Worm (Caenorhabditis elegans) whole organism, dauer: ENCODE measurements around the gene mel-32.

Experiments used
- unc-62 ChIP-seq: sonication (generic microtip); optimal IDR thresholded peaks from 2 replicates; lab custom pipeline; 2017; ENCODE audit warnings: missing biosample characterization, missing genetic modification reagents, missing genetic modification characterization

Gene mel-32

DNA sequence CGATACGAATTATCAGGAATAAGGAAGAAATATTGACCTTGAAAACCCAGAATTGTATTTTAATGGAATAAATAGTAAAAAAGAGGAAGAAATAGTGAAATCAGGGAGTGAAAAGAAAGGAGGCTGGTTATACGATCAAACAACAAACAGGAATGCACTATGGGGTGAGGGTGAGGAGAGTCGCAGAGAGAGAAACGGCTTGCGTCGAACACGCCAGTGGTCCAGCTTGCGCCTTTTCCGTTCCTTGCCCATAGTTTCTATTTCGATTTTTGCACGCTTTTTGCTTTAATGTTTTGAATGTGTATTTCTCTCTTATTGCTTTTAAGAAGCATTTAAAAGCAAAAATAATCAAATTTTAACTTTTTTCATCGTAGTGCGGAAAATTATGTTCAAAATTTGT is 10.9 kb upstream of the mel-32 start:
- TF ChIP-seq unc-62: no peak

DNA sequence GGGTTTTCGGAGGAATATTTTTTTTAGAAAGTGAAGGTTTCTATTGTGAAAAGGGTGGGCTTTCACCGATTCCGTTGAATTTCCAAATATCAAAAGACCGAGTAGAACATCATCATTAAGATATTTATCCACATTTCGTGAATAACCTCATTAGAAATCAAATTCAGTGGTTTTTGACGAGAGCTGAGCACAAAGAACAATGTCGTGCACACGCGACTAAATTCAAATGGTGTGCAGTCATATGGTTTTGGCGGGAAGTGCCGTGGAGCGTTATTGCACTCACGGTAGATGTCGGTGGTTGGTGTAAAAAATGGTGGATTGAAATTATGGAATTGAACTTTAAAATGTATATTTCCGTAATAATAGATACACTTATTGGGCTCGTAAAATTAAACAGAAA is 9.9 kb upstream of the mel-32 start:
- TF ChIP-seq unc-62: no peak

DNA sequence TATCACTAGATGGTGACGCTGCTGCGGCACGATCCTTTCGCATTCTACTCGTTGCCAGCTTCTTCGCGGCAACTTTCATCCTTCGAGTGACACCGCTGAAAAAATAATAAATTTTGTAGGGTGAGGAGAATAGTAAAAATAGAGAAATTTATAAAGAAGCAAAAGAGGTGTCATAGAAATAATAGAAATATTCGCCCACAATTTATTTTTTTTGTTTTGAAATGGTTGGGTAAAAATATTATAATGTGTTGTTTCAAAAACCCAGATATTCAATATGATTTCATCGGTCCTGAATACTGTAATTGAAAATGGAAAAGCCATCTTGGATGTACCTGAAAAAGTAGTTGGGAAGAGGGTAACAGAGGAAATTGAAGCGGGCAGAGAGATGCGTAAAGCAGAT is 9.5 kb upstream of the mel-32 start, which contains the start of gene set-1:
Gene set-1 (minus strand): TSS at position 101 of the 400 bp plus-strand sequence.
- no peak for TF ChIP-seq unc-62

DNA sequence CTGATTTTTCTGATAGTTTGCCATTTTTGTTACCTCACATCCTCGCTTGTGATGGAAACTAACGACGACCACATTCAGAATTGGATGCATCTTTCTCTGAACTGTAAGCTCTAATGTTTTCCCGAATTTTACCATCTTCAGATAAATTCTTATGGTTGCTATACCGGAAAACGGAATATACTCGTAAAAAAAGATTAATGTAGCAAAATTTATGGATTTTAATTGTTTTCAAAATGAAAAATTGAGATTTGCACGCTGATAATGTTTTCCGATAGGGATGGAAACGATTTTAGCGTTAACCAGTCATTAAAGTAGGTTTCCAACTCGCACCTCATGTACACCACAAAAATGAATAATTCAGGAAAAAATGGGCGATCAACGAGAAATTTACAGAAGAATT is 7.8 kb upstream of the mel-32 start, which contains the start of gene T26A5.6:
Gene T26A5.6 (minus strand): TSS at position 101 of the 400 bp plus-strand sequence.
- no peak for TF ChIP-seq unc-62

DNA sequence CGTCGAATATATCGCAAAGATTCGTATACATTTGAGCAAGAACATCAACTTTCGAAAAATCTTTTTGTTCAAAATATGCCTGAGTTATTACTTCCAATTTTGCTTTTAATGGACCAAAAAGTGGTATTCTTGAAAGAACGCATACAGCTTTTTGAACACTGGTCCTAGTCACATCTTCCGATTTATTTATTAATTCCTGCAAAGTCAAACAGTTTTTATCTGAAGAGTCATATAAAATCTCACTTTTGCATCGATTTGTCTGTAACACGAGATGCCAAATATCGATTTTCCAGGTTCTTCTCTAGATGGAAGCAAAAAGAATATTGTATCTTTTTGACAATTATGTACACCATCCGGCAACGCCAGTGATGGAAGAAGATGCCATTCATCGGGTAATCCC is 7.1 kb upstream of the mel-32 start:
- no peak for TF ChIP-seq unc-62

DNA sequence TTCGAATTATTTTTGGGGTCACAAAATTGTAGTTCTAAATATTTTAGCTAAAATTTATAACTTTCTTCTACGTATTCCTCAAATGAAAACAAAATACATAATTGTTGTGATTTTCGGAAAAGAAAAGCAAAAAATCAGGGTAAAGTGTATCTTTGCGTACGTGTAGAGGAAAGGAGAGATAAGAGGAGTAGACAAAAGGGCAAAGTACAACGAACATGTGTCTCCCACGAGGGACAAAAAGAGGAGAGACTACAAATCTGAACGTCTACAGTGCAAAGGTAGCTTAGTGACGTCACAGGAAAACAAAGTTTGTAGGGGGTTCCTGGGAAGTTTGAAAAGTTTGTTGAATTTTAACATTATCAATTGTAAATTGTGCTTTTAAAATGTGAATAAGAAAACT is 4.7 kb upstream of the mel-32 start:
- TF ChIP-seq unc-62: no peak

DNA sequence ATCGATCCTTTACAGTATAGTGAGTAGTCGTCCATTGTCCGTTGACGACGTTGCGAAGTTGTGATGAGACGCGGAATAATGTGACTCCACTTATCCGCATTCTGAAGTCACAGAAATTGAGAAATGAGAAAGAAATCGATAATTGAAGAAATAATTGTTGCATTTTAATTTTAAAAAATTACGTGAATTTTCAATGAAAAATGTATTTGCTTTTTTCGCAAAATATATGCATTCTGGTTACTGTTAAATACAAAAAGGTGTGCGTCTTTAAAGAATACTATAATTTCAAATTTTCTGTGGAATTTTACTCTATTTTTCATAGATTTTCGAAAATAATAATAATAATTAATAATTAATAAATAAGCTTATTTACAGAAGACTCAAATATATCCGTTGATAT is 4.0 kb upstream of the mel-32 start, which contains the start of gene let-721:
Gene let-721 (minus strand): TSS at position 101 of the 400 bp plus-strand sequence.
- no peak for TF ChIP-seq unc-62

DNA sequence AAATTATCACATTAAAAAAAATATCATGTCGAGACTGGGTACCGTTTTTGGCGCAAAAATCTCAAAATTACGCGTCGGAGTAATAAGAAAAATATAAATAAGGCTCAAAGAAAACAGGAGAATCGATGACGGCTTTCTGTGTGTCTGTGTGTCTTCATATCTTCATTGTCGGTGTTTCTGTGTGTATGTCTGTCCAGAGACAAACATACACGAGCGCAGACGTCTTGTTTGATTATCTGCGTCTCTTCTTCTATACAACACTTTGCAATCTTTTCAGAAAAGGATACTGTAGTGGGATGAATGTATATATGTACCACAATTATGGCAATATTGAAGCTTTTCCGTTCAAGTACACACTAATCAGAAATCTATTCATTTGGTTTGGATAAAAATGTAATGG is 1.5 kb upstream of the mel-32 start, which contains the start of gene C05D11.13:
Gene C05D11.13 (minus strand): TSS at position 252 of the 400 bp plus-strand sequence.
- TF ChIP-seq unc-62: no peak

DNA sequence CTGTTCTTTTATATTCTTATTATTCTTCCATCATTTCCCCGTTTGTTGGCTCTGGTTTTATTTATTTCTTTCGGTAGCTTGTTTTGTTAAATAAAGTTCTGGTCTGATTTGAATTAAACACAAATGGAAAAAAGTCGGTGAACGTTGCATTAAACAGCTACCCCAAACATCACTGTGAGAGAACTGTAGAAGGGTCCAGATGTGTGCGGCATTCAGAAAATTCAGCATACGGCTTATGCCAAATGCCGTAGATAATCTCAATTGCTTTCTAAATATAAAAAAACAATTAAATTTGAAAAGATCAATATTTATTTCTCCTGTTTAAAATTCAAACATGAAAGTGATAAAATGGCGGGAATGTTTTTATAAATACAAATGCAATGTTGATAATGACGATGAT is 2.9 kb downstream of the mel-32 start:
- TF ChIP-seq unc-62: no peak

DNA sequence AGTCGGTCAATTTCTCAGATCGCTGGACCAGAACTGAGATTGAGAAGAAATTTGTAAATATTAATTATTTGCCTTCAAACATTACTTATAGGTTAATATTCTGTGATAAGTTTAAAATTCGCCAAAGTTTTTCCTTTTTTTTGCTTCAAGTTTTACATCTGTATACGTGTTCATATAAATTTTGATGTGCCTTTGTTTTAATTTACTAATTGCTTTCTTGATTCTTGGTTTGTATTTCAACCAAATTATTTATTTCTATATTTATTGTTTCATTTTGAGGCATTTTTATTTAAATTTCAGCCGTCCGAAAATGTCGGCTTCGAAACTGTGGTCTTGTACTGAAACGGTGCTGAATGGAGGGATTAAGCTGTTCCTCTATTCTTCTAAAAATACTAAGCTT is 6.5 kb downstream of the mel-32 start, which contains the start of gene C05D11.1:
Gene C05D11.1 (plus strand): TSS at position 301 of the 400 bp plus-strand sequence.
- no peak for TF ChIP-seq unc-62

DNA sequence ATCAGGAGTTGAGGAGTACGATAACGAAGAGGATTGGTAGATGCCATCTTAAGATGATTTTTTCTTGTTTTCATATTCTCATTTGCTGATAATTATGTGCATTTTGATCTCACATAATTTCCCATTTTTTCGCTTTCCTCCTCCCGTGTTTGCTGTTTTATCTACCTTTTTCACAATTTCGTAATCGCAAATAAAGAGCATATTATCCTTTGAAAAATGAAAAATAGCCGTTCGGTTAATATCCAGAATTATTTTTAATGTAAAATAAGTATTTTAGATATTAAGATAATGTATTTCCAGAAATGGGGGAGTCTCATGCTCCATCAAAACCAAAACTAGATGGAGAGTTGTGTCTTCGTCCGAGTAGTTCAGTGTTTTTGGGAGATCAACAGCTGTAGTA is 9.9 kb downstream of the mel-32 start, which contains the start of gene vps-16:
Gene vps-16 (plus strand): TSS at position 301 of the 400 bp plus-strand sequence.
- no peak for TF ChIP-seq unc-62

DNA sequence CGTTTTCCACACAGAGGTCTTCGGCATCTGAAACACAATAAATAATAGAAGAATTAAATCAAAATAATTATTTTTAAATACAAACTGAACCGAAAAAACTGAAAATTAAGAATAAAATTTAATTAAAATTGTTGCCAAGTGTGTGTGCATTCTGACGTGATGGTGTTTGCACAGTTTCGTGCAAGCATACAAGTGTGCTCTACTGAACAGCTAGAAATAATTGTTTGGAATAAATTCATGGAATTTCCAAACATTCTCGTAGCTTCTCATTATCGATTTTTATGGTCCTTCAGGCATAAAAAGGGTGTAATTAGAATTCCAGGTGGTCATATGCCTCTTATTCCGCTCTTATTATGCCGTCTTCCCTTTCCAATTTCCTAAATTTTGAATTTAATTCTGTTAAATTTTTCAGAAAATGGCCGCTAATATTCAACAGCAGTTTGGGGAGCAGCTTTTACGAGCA is 11.0 kb downstream of the mel-32 start, which contains the start of the genes mrps-17 and txdc-9:
Gene mrps-17 (minus strand): TSS at position 33 of the 463 bp plus-strand sequence.
Gene txdc-9 (plus strand): TSS at position 413 of the 463 bp plus-strand sequence.
- no peak for TF ChIP-seq unc-62

DNA sequence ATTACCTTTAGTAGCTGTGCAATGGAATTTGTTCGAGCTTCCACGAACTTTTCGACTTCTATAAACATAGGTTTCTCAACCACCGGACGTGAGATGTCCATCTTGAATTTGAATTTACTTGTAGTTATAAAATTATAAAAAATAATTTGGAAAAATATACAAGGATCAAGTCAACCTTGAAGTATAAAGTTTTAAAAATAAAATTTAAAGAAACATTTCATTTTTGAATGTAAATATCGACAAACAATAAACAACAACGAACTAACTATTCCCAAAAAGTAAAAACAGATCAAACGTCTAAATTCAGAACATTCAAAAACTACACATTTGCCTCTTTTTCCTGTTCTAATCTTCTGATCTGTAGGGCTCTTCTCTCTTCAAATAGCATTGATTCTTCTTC is 12.0 kb downstream of the mel-32 start, which contains the start of gene popl-1:
Gene popl-1 (minus strand): TSS at position 101 of the 400 bp plus-strand sequence.
- no peak for TF ChIP-seq unc-62

DNA sequence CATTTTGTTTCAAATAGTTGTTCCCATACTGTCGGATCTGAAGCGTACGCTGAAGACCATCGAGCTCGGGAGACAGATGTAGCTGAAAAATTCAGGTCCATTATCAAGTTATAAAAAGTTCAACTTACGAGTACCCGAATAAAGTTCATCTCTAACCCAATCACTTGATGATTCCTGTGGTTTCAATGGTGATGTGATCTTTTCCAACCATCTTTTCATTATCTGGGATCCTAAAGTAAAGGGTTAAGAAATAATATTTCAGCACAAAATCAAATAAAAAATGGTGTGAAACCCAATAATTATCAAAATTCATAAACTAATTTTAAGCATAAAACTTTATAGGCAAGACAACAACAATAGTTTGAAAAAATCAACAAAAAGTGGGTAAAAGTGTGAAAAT is 15.6 kb downstream of the mel-32 start, which contains the start of gene C05D11.8:
Gene C05D11.8 (minus strand): TSS at position 101 of the 400 bp plus-strand sequence.
- TF ChIP-seq unc-62: no peak

DNA sequence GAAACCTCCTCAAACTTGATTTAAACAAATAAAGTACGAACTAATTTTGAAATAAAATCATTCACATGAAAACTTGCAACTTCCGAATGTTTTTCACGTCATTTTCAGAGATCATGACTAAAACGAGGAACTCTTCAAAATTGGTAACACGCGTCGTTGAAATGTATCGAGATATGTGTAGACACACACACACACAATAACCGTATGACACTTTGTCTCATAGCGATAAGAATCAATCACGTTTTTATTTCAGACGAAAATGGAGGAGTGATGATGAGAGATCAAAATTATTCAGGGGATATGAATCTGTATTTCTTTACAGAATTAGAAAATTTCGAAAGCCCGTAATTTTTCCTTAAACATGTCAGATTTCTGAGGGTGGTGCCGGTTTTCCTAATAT is 20.1 kb downstream of the mel-32 start:
- TF ChIP-seq unc-62: no peak

DNA sequence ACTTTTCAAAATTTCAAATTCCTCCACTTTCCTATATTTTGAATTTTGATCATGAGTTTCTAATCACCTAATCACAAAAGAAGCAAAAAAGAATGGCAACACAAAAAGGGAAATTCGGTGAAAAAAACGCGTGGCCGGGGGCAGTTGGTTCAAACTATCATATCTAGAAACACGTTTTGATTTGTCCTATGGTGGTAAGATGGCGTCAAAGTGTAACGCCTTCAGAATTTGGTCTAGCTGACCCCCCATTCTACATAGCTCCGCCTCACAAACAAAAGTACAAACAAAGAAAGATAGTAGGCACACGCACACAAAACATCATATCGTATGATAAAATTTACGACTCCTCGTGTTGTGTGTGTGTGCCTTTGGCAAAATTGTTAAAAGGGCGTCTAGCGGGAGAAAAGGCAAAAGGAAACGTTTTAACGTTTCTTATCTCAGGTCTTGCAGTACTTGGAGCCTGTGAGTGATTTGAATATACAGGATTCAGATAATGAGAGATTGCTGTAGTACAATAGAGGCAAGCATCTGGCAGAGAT is 20.8 kb downstream of the mel-32 start:
- no peak for TF ChIP-seq unc-62

DNA sequence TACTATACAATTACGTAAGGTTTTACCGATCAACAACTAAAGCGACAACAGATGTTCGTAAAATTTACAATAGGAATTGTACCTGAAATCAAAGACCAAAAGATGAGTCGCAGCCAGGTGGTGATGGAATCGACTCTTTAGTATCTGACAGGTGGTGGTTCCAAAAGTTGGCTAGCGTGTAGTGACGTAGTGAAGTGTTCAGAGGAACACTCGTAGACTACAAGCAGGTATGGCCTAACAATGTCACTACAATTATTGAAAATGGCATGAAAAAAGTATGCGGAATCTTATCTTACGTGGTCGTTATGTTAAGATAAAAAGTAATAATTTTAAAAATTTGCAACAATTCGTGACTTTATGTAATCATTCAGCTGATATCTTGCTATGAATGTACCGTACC is 21.3 kb downstream of the mel-32 start:
- TF ChIP-seq unc-62: no peak

DNA sequence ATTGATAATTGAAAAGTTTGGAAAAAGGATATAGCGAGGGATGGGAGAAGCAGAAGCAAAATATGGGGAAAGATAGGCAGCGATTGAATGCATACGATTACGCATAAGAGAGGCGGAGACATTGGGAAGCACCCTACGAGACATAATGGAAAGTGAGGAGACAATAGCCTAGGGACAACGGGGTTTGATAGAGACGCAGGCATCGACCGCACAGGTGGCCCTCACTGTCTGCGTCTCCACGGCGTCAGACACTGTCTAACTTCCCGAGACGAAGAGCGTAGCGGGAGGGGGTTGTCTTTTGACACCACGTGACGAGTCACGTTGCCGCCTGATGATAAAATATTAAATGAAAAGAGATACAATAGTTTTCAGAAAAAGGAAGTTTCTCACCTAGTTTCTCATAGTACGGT is 21.8 kb downstream of the mel-32 start:
- TF ChIP-seq unc-62: no peak
